Worm (Caenorhabditis elegans): ENCODE data around the gene sra-12.

ce11 chrII:10948236-10949025 lies 44.2 kb upstream of the sra-12 start:
- TF ChIP-seq unc-3 (GFP tag; conservative IDR thresholded peaks at IDR 0.05) (no peak), unc-3 (tag; optimal IDR thresholded peaks at IDR 0.05) (no peak), hlh-30 (tag; optimal IDR thresholded peaks at IDR 0.05; ENCODE audit: insufficient read depth) (no peak), dve-1 (tag; optimal IDR thresholded peaks at IDR 0.05) (no peak), ceh-2 (tag; optimal IDR thresholded peaks at IDR 0.05) (no peak), pag-3 (tag; optimal IDR thresholded peaks at IDR 0.05; ENCODE audit: borderline replicate concordance) (no peak), gmeb-2 (tag; optimal IDR thresholded peaks at IDR 0.05) (no peak), pqm-1 (tag; optimal IDR thresholded peaks at IDR 0.05) (no peak), tbx-2 (tag; optimal IDR thresholded peaks at IDR 0.05) (no peak), unc-55 (GFP tag; optimal IDR thresholded peaks at IDR 0.05) (no peak)

Data from whole organism, late embryonic.